Worm (Caenorhabditis elegans): ENCODE data around the gene cln-3.3.

Gene cln-3.3

ce11 chrV:8658577-8659362 is 24.1 kb upstream of the cln-3.3 start:
- TF ChIP-seq nhr-28 (tag; optimal IDR thresholded peaks at IDR 0.05) (no peak), fkh-2 (tag; optimal IDR thresholded peaks at IDR 0.05) (no peak), unc-62 (GFP tag; optimal IDR thresholded peaks at IDR 0.05) (peak; percentile 24), egl-5 (tag; optimal IDR thresholded peaks at IDR 0.05) (peak; percentile 51), tbx-2 (tag; optimal IDR thresholded peaks at IDR 0.05) (no peak), skn-1 (tag; optimal IDR thresholded peaks at IDR 0.05) (no peak), nfya-1 (tag; optimal IDR thresholded peaks at IDR 0.05; ENCODE audit: insufficient read depth) (peak; percentile 6), nhr-12 (tag; optimal IDR thresholded peaks at IDR 0.05) (no peak), nhr-43 (tag; optimal IDR thresholded peaks at IDR 0.05; ENCODE audit: poor library complexity, severe bottlenecking) (peak; percentile 48), aly-2 (tag; optimal IDR thresholded peaks at IDR 0.05) (no peak), nhr-237 (tag; optimal IDR thresholded peaks at IDR 0.05) (no peak), elt-2 (tag; optimal IDR thresholded peaks at IDR 0.05) (no peak), pha-4 (tag; optimal IDR thresholded peaks at IDR 0.05) (peak; percentile 73), lin-39 (tag; optimal IDR thresholded peaks at IDR 0.05) (peak; percentile 45), nhr-23 (tag; optimal IDR thresholded peaks at IDR 0.05) (peak; percentile 25), ama-1 (optimal IDR thresholded peaks at IDR 0.05) (no peak)

- TF ChIP-seq nhr-25 (tag; optimal IDR thresholded peaks at IDR 0.05) = peak; percentile 52
- TF ChIP-seq elt-1 (tag; optimal IDR thresholded peaks at IDR 0.05) = peak; percentile 61
- peak; percentile 60 for TF ChIP-seq nhr-43 (tag; optimal IDR thresholded peaks at IDR 0.05; ENCODE audit: poor library complexity, severe bottlenecking)
- no peak for TF ChIP-seq nhr-77 (tag; optimal IDR thresholded peaks at IDR 0.05)
- peak; percentile 40 for TF ChIP-seq nhr-23 (tag; optimal IDR thresholded peaks at IDR 0.05)
- no peak for TF ChIP-seq skn-1 (tag; optimal IDR thresholded peaks at IDR 0.05)
These were observed 22.4 kb upstream of the cln-3.3 start for ce11 chrV:8660475-8660874.

ce11 chrV:8661241-8661954 is 21.5 kb upstream of the cln-3.3 start:
- peak; percentile 95 for TF ChIP-seq pqm-1 (tag; optimal IDR thresholded peaks at IDR 0.05)
- peak; percentile 55 for TF ChIP-seq jun-1 (tag; optimal IDR thresholded peaks at IDR 0.05)
- no peak for TF ChIP-seq elt-1 (tag; optimal IDR thresholded peaks at IDR 0.05)
- peak; percentile 55 for TF ChIP-seq nhr-43 (tag; optimal IDR thresholded peaks at IDR 0.05; ENCODE audit: poor library complexity, severe bottlenecking)
- TF ChIP-seq lin-39 (tag; optimal IDR thresholded peaks at IDR 0.05) = no peak
- TF ChIP-seq pha-4 (tag; optimal IDR thresholded peaks at IDR 0.05) = peak; percentile 63
- TF ChIP-seq R02D3.7 (tag; optimal IDR thresholded peaks at IDR 0.05) = no peak
- TF ChIP-seq elt-2 (tag; optimal IDR thresholded peaks at IDR 0.05) = peak; percentile 99
- peak; percentile 72 for TF ChIP-seq nhr-25 (tag; optimal IDR thresholded peaks at IDR 0.05)
- TF ChIP-seq mml-1 (tag; optimal IDR thresholded peaks at IDR 0.05) = peak; percentile 7
- peak; percentile 23 for TF ChIP-seq nhr-23 (tag; optimal IDR thresholded peaks at IDR 0.05)

ce11 chrV:8662056-8663006 is 20.5 kb upstream of the cln-3.3 start:
- TF ChIP-seq nhr-23 (tag; optimal IDR thresholded peaks at IDR 0.05) = peak; percentile 57
- TF ChIP-seq elt-1 (tag; optimal IDR thresholded peaks at IDR 0.05) = peak; percentile 46
- peak; percentile 37 for TF ChIP-seq unc-62 (GFP tag; optimal IDR thresholded peaks at IDR 0.05)
- peak; percentile 7 for TF ChIP-seq nfya-1 (tag; optimal IDR thresholded peaks at IDR 0.05; ENCODE audit: insufficient read depth)
- TF ChIP-seq aly-2 (tag; optimal IDR thresholded peaks at IDR 0.05) = no peak
- TF ChIP-seq nhr-25 (tag; optimal IDR thresholded peaks at IDR 0.05) = peak; percentile 93
- TF ChIP-seq nhr-76 (tag; optimal IDR thresholded peaks at IDR 0.05) = no peak
- peak; percentile 36 for TF ChIP-seq lsy-12 (tag; optimal IDR thresholded peaks at IDR 0.05)
- TF ChIP-seq pqm-1 (tag; optimal IDR thresholded peaks at IDR 0.05) = peak; percentile 60
- TF ChIP-seq nhr-43 (tag; optimal IDR thresholded peaks at IDR 0.05; ENCODE audit: poor library complexity, severe bottlenecking) = peak; percentile 54

ce11 chrV:8663023-8663422 is 19.8 kb upstream of the cln-3.3 start:
- TF ChIP-seq tbx-2 (tag; optimal IDR thresholded peaks at IDR 0.05) (peak; percentile 66), lin-39 (tag; optimal IDR thresholded peaks at IDR 0.05) (peak; percentile 66), unc-39 (tag; optimal IDR thresholded peaks at IDR 0.05) (no peak), nfya-1 (tag; optimal IDR thresholded peaks at IDR 0.05; ENCODE audit: insufficient read depth) (peak; percentile 56), hmg-11 (tag; optimal IDR thresholded peaks at IDR 0.05) (peak; percentile 9), nhr-23 (tag; optimal IDR thresholded peaks at IDR 0.05) (no peak), snpc-4 (tag; optimal IDR thresholded peaks at IDR 0.05) (peak; percentile 15)

All from whole organism, L3 larva.